Fruit fly (Drosophila melanogaster) whole organism, embryonic: ENCODE results near the gene CG32333.
"Not testable (repeated sequence)": the region's sequence is repeated elsewhere in the genome, so short reads cannot be mapped to it uniquely, and the experiment has no call there.

ENCODE experiments used
- CG10543 ChIP-seq: fragments of 200-800 bp; sonication (Bioruptor generic); optimal IDR thresholded peaks from 3 replicates; lab custom pipeline; 2017; ENCODE audit warnings: missing biosample characterization, mild to moderate bottlenecking, missing genetic modification characterization, moderate library complexity
- CG11247 ChIP-seq: fragments of 200-800 bp; sonication (Bioruptor generic); IDR thresholded peaks from 2 replicates; pipeline ENCODE4 v1.3.6; 2022; ENCODE audit warnings: missing biosample characterization, missing genetic modification characterization
- CG11456 ChIP-seq: fragments of 200-800 bp; sonication (Bioruptor generic); IDR thresholded peaks from 3 replicates; pipeline ENCODE4 v1.3.6; 2022; ENCODE audit warnings: missing biosample characterization, missing genetic modification characterization
- CG17361 ChIP-seq: fragments of 200-800 bp; sonication (Bioruptor generic); IDR thresholded peaks from 3 replicates; pipeline ENCODE4 v1.3.6; 2022; ENCODE audit warnings: missing biosample characterization, missing genetic modification characterization
- CG17829 ChIP-seq: fragments of 200-800 bp; optimal IDR thresholded peaks from 2 replicates; lab custom pipeline; 2019; ENCODE audit warnings: missing biosample characterization, mild to moderate bottlenecking, missing genetic modification characterization, moderate library complexity
- CG2199 ChIP-seq: fragments of 200-800 bp; sonication (Bioruptor generic); IDR thresholded peaks from 3 replicates; pipeline ENCODE4 v1.3.6; 2022; ENCODE audit warnings: missing biosample characterization, missing genetic modification characterization
- CG30020 ChIP-seq: fragments of 200-800 bp; optimal IDR thresholded peaks from 2 replicates; lab custom pipeline; 2019; ENCODE audit warnings: missing biosample characterization, mild to moderate bottlenecking, missing genetic modification characterization, moderate library complexity
- CrebB ChIP-seq: fragments of 200-800 bp; sonication (Bioruptor generic); optimal IDR thresholded peaks from 3 replicates; lab custom pipeline; 2018; ENCODE audit warnings: missing biosample characterization, mild to moderate bottlenecking, missing genetic modification characterization
- Deaf1 ChIP-seq: fragments of 200-800 bp; optimal IDR thresholded peaks from 3 replicates; lab custom pipeline; 2019; ENCODE audit warnings: missing biosample characterization, mild to moderate bottlenecking, missing genetic modification characterization, moderate library complexity
- Dip3 ChIP-seq: fragments of 200-800 bp; sonication (Bioruptor generic); optimal IDR thresholded peaks from 3 replicates; lab custom pipeline; 2016; ENCODE audit warnings: missing biosample characterization, missing genetic modification characterization
- Gug ChIP-seq: fragments of 200-800 bp; sonication (Bioruptor generic); IDR thresholded peaks from 4 replicates; pipeline ENCODE4 v1.3.6; 2022; ENCODE audit warnings: missing biosample characterization, missing genetic modification characterization
- HmgZ ChIP-seq: fragments of 200-800 bp; sonication (Bioruptor generic); optimal IDR thresholded peaks from 2 replicates; lab custom pipeline; 2018; ENCODE audit warnings: missing biosample characterization, mild to moderate bottlenecking, missing genetic modification characterization
- Mad ChIP-seq: fragments of 200-800 bp; sonication (Bioruptor generic); optimal IDR thresholded peaks from 2 replicates; lab custom pipeline; 2016; ENCODE audit warnings: missing biosample characterization, missing genetic modification characterization
- Pdp1 ChIP-seq, 2 experiments: fragments of 200-800 bp; sonication (Bioruptor generic); optimal IDR thresholded peaks; 3 replicates each; lab custom pipeline; 2016; ENCODE audit warnings: missing biosample characterization in 2 of 2, missing genetic modification characterization in 2 of 2, mild to moderate bottlenecking in 1 of 2, moderate library complexity in 1 of 2
- Sry-δ ChIP-seq: fragments of 200-800 bp; sonication (Bioruptor generic); optimal IDR thresholded peaks from 2 replicates; lab custom pipeline; 2016; ENCODE audit warnings: missing biosample characterization, missing genetic modification characterization
- Vsx1 ChIP-seq: fragments of 200-800 bp; sonication (Bioruptor generic); optimal IDR thresholded peaks from 2 replicates; lab custom pipeline; 2017; ENCODE audit warnings: missing biosample characterization, mild to moderate bottlenecking, missing genetic modification characterization, missing genetic modification reagents
- aop ChIP-seq: fragments of 200-800 bp; sonication (Bioruptor generic); IDR thresholded peaks from 2 replicates; pipeline ENCODE4 v1.3.6; 2022; ENCODE audit warnings: missing biosample characterization, missing genetic modification characterization
- bcd ChIP-seq: fragments of 200-800 bp; sonication (Bioruptor generic); optimal IDR thresholded peaks from 2 replicates; lab custom pipeline; 2017; ENCODE audit warnings: missing biosample characterization, mild to moderate bottlenecking, missing genetic modification characterization
- cad ChIP-seq: fragments of >200 bp; optimal IDR thresholded peaks from 2 replicates; lab custom pipeline; 2017; ENCODE audit warnings: missing biosample characterization, missing genetic modification characterization
- exex ChIP-seq: fragments of 200-800 bp; sonication (Bioruptor generic); optimal IDR thresholded peaks from 4 replicates; lab custom pipeline; 2018; ENCODE audit warnings: missing biosample characterization, mild to moderate bottlenecking, missing genetic modification characterization, moderate library complexity
- gfzf ChIP-seq: fragments of 200-800 bp; sonication (Bioruptor generic); optimal IDR thresholded peaks from 2 replicates; lab custom pipeline; 2016; ENCODE audit warnings: missing biosample characterization, mild to moderate bottlenecking, missing genetic modification characterization, moderate library complexity
- kah ChIP-seq: fragments of 200-800 bp; sonication (Bioruptor generic); optimal IDR thresholded peaks from 2 replicates; lab custom pipeline; 2018; ENCODE audit warnings: missing biosample characterization, mild to moderate bottlenecking, missing genetic modification characterization
- sima ChIP-seq: fragments of 200-800 bp; sonication (Bioruptor generic); optimal IDR thresholded peaks from 2 replicates; lab custom pipeline; 2016; ENCODE audit warnings: missing biosample characterization, missing genetic modification characterization
- sisA ChIP-seq: fragments of 200-800 bp; sonication (Bioruptor generic); IDR thresholded peaks from 2 replicates; pipeline ENCODE4 v1.3.6; 2022; ENCODE audit warnings: missing biosample characterization, missing genetic modification characterization
- sug ChIP-seq: fragments of 200-800 bp; optimal IDR thresholded peaks from 2 replicates; lab custom pipeline; 2019; ENCODE audit warnings: missing biosample characterization, mild to moderate bottlenecking, missing genetic modification characterization, moderate library complexity
- vfl ChIP-seq: fragments of 200-800 bp; sonication (Bioruptor generic); optimal IDR thresholded peaks from 2 replicates; lab custom pipeline; 2016; ENCODE audit warnings: missing biosample characterization, missing genetic modification characterization
- z ChIP-seq: fragments of 200-800 bp; sonication (Bioruptor generic); IDR thresholded peaks from 3 replicates; pipeline ENCODE4 v1.3.6; 2022; ENCODE audit warnings: missing biosample characterization, missing genetic modification characterization
- zen ChIP-seq: fragments of 200-800 bp; sonication (Bioruptor generic); optimal IDR thresholded peaks from 3 replicates; lab custom pipeline; 2018; ENCODE audit warnings: missing biosample characterization, mild to moderate bottlenecking, missing genetic modification characterization, moderate library complexity

Gene CG32333

DNA sequence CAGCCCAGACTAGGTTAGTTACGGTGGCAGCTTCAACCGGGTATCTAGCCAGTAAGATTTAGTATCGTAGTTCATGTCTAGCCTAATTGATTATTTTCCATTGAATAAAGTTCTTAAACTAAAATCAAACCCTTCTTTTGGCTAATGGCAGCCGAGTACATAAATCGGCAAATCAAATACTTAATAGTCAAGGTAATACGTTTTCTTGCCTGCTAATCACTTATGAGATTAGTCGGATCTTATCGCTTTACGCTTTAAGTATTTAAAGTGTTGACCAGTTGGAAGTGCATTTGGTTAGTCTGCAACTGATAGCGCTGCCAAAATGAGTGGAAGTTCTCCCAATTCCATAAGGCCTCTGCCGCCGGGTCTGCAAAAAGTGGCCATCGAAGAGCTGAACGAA lies 43.2 kb upstream of the CG32333 start, which contains the start of gene CG33965:
CG33965 (plus strand) TSS at position 301 of the 400 bp plus-strand sequence.
- TF ChIP-seq Mad (GFP tag; lab: Kevin White, UChicago) (no peak), exex (tag; lab: Kevin White, UChicago) (peak; percentile 65)

DNA sequence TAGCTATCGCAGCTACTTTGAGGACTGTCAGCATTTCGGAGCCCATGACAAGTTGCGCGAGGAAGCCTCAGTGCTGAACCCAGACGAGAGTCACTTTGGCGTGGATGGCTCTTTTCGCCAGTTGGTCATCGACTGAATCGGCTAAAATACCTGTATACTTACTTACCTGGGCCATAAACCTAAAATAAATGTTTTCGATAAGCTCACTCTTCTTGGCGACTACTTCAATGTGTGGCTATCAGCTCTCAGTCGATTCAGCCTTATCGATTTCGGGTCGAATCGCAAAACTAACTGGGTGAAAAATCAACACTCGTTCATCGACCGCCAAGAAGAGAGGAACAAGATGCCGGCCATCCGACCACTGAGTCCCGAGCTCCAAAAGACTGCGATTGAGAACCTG lies 41.9 kb upstream of the CG32333 start, which contains the start of gene CG33966:
CG33966 (plus strand) TSS at position 301 of the 400 bp plus-strand sequence.
- TF ChIP-seq bcd (GFP tag; lab: Kevin White, UChicago) (no peak), exex (tag; lab: Kevin White, UChicago) (peak; percentile 43), Gug (GFP tag; lab: Robert Waterston, UW) (no peak), Sry-δ (GFP tag; lab: Kevin White, UChicago) (no peak), HmgZ (tag; lab: Kevin White, UChicago) (peak; percentile 22), sisA (GFP tag; lab: Robert Waterston, UW) (no peak), sug (tag; lab: Kevin White, UChicago) (peak; percentile 36), Deaf1 (tag; lab: Kevin White, UChicago) (peak; percentile 2), z (GFP tag; lab: Robert Waterston, UW) (no peak), gfzf (GFP tag; lab: Kevin White, UChicago) (no peak)

DNA sequence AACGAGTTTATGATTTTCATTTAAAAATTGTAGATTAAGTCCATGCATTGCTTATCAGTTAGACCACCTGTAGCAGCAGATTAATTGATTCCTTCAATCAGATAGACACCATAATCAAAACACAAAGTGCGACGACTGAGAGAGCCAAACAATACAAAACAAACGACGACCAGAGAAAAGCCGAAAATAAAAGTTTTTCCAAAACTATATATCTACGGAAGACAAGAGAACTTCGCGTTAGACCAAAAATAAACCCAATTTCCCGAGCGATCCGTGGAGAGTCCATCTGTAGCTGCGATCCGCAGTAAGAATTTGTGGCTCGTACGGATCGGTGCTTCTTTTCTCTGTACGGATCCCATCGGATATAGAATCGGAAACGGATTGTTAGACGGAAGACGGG lies 40.3 kb upstream of the CG32333 start, which contains the start of gene galene:
galene (plus strand) TSS at position 301 of the 400 bp plus-strand sequence.
- TF ChIP-seq sug (tag; lab: Kevin White, UChicago) = peak; percentile 65
- peak; percentile 8 for TF ChIP-seq CG10543 (GFP tag; lab: Kevin White, UChicago)
- no peak for TF ChIP-seq CG30020 (tag; lab: Kevin White, UChicago)
- peak; percentile 16; the same call in 1 of the 2 replicates for TF ChIP-seq aop (GFP tag; lab: Robert Waterston, UW)
- TF ChIP-seq Deaf1 (tag; lab: Kevin White, UChicago) = peak; percentile 70
- TF ChIP-seq sima (GFP tag; lab: Kevin White, UChicago) = no peak
- TF ChIP-seq Dip3 (GFP tag; lab: Kevin White, UChicago) = no peak
- TF ChIP-seq kah = peak; percentile 8

DNA sequence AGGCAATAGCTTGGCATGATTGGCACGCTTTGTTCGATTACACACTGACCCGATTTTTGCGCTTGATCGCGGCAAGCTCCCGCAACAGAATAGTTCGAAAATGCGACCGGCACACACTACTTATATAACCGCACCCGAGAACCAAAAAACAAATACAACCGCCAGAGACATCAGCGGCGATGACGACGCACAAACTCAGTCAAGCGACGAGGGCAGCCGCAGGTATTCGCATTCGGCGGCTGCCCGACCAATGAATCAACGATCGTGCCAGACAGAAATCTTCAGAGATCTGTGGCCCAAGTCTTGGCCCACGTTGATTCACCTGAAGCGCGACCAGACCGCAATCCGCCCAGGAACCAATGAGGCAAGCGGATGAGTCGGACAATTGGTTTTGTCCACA lies 37.5 kb upstream of the CG32333 start, which contains the start of gene CG9192:
CG9192 (minus strand) TSS at position 101 of the 400 bp plus-strand sequence.
- 0 out of 2 replicates have a peak, but pooled peaks have one; percentile 27 for TF ChIP-seq CG11247 (GFP tag; lab: Robert Waterston, UW)
- TF ChIP-seq CG17361 = no peak
- TF ChIP-seq cad (GFP tag; lab: Kevin White, UChicago) = no peak
- TF ChIP-seq CG17829 (tag; lab: Kevin White, UChicago) = no peak
- TF ChIP-seq Pdp1 (GFP tag; optimal IDR thresholded peaks at IDR 0.05; lab: Kevin White, UChicago) = peak in 1 of 2 experiments; percentile 84
- TF ChIP-seq Deaf1 (tag; lab: Kevin White, UChicago) = peak; percentile 43

DNA sequence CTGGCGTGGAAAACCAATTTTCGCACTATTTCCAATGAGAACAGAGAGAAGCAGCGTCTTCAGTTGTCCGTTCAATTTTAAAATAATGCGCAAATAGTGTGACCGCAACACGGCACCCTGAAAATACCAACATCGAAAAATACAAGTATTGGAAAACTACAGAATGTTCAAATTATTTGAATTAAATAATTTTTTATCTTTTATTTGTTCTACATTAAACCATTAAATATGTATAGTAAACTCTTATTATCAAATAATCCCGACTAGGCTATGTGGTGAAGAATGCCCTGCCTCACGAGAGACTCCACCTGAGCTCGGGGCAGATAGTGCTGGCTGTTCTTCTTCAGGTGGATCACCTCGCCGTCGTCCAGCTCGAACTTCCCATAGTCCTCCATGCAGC lies 29.9 kb upstream of the CG32333 start, which contains the start of gene Klp61F:
Klp61F (minus strand) TSS at position 101 of the 400 bp plus-strand sequence.
- TF ChIP-seq vfl (GFP tag; lab: Kevin White, UChicago); CG2199 (GFP tag; lab: Robert Waterston, UW); CrebB (tag; lab: Kevin White, UChicago): not testable (repeated sequence)

DNA sequence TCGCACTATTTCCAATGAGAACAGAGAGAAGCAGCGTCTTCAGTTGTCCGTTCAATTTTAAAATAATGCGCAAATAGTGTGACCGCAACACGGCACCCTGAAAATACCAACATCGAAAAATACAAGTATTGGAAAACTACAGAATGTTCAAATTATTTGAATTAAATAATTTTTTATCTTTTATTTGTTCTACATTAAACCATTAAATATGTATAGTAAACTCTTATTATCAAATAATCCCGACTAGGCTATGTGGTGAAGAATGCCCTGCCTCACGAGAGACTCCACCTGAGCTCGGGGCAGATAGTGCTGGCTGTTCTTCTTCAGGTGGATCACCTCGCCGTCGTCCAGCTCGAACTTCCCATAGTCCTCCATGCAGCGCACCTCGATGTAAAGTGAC lies 28.9 kb upstream of the CG32333 start, which contains the start of gene CG32318:
CG32318 (minus strand) TSS at position 101 of the 400 bp plus-strand sequence.
- TF ChIP-seq CG11456; zen (tag; lab: Kevin White, UChicago); Vsx1 (GFP tag; lab: Kevin White, UChicago): not testable (repeated sequence)
